Fruit fly (Drosophila melanogaster) whole organism: Measurements from ENCODE around the gene ash2.

ENCODE experiments used
- Dll ChIP-seq: fragments of >200 bp; optimal IDR thresholded peaks from 2 replicates; lab custom pipeline; 2017
- psq ChIP-seq: fragments of >200 bp; optimal IDR thresholded peaks from 2 replicates; lab custom pipeline; 2017
- usp ChIP-seq: fragments of >200 bp; optimal IDR thresholded peaks from 2 replicates; lab custom pipeline; 2017; ENCODE audit warnings: missing biosample characterization, missing genetic modification characterization, mixed read lengths

DNA sequence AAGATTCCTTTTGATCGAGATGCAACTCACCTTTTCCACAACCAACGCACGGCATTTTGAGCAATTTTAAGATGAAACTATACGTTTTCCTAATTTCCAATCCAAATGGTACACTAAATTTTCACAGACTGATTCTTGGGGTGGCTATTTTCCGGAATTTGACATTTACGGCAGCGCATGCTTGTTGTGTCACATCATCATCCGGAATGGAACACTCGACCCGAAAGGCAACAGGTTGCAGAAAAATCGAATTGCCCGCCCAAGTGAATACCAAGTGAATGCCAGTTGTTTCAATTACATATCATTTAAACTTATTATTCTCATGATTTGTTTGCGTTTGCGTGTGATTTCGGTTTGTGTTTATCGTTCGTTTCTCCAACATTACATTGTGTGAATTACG is 15.0 kb upstream of the ash2 start, which contains the start of gene MtnF:
- TF ChIP-seq usp (GFP tag; lab: Kevin White, UChicago) (no peak), Dll (lab: Kevin White, UChicago) (no peak), psq (no peak)
